Worm (Caenorhabditis elegans) whole organism, L3 larva: ENCODE measurements around the gene str-144.

Source experiments
- aly-2 ChIP-seq: fragments of 150-350 bp; optimal IDR thresholded peaks from 2 replicates; lab custom pipeline; 2014; ENCODE audit warnings: missing biosample characterization, missing genetic modification characterization
- ceh-16 ChIP-seq: sonication (generic microtip); optimal IDR thresholded peaks from 2 replicates; lab custom pipeline; 2017; ENCODE audit warnings: missing biosample characterization, missing genetic modification characterization
- egl-27 ChIP-seq: sonication (generic microtip); optimal IDR thresholded peaks from 4 replicates; lab custom pipeline; 2017; ENCODE audit warnings: missing biosample characterization, missing genetic modification reagents, missing genetic modification characterization
- egl-5 ChIP-seq: fragments of 150-350 bp; optimal IDR thresholded peaks from 2 replicates; lab custom pipeline; 2017; ENCODE audit warnings: missing biosample characterization, missing genetic modification reagents, missing genetic modification characterization, inconsistent platforms
- elt-3 ChIP-seq, 3 experiments: fragments of 150-350 bp in 1 of 3; sonication (generic microtip) in 2 of 3; optimal IDR thresholded peaks; 2 replicates in 2 of 3; 4 replicates in 1 of 3; lab custom pipeline; 2014 to 2017; ENCODE audit warnings: missing biosample characterization in 3 of 3, missing genetic modification characterization in 3 of 3
- lin-15B ChIP-seq: fragments of 150-350 bp; optimal IDR thresholded peaks from 2 replicates; lab custom pipeline; 2014; ENCODE audit warnings: missing biosample characterization, missing genetic modification characterization
- lin-39 ChIP-seq: fragments of 150-350 bp; optimal IDR thresholded peaks from 2 replicates; lab custom pipeline; 2018; ENCODE audit warnings: missing biosample characterization, missing genetic modification reagents, missing genetic modification characterization
- nhr-11 ChIP-seq: fragments of 150-350 bp; optimal IDR thresholded peaks from 2 replicates; lab custom pipeline; 2014; ENCODE audit warnings: missing biosample characterization, missing genetic modification characterization
- nhr-25 ChIP-seq: sonication (generic microtip); optimal IDR thresholded peaks from 2 replicates; lab custom pipeline; 2017; ENCODE audit warnings: missing biosample characterization, missing genetic modification characterization
- nhr-76 ChIP-seq: fragments of 150-350 bp; sonication (generic microtip); optimal IDR thresholded peaks from 5 replicates; lab custom pipeline; 2014; ENCODE audit warnings: missing biosample characterization, missing genetic modification characterization
- pqm-1 ChIP-seq: fragments of 150-350 bp; optimal IDR thresholded peaks from 2 replicates; lab custom pipeline; 2017; ENCODE audit warnings: missing biosample characterization, missing genetic modification characterization, inconsistent platforms
- tbx-2 ChIP-seq: sonication (generic microtip); optimal IDR thresholded peaks from 2 replicates; lab custom pipeline; 2016; ENCODE audit warnings: mild to moderate bottlenecking, missing genetic modification characterization, missing compliant biosample characterization

DNA sequence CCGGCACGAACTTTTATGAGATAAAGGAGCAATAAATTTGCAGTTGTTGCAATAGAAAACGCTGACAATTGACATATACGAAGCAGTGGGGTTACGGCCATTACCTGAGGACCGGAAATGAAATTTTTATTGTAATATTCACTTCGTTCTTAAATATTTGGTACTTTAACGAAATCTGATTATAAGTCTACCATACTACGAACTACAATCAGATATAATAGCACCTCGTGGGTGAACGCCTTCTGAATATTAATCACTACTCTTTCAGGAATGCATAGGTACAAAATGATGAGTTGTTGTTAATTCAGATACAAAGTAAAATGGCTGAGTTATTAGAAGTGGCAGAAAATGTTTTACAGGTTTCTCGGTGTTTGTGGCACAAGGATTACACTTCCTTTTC is 20.4 kb upstream of the str-144 start, which contains the start of gene str-129:
- no peak for TF ChIP-seq nhr-11
- no peak for TF ChIP-seq nhr-25
- TF ChIP-seq tbx-2 (tag; lab: Kevin White, UChicago): no peak
- TF ChIP-seq aly-2 (tag; lab: Kevin White, UChicago): no peak
- no peak for TF ChIP-seq elt-3 (tag; optimal IDR thresholded peaks at IDR 0.05; lab: Kevin White, UChicago)
- no peak for TF ChIP-seq pqm-1 (tag; lab: Kevin White, UChicago)
- TF ChIP-seq lin-15B (tag; lab: Kevin White, UChicago): no peak
- no peak for TF ChIP-seq lin-39 (tag; lab: Kevin White, UChicago)
- TF ChIP-seq egl-27 (tag; lab: Kevin White, UChicago): no peak
- TF ChIP-seq egl-5: no peak
- no peak for TF ChIP-seq nhr-76
- TF ChIP-seq ceh-16 (tag; lab: Kevin White, UChicago): no peak
